Worm (Caenorhabditis elegans): Measurements from ENCODE around the gene T10B5.3.

- TF ChIP-seq cey-2 (tag; optimal IDR thresholded peaks at IDR 0.05; ENCODE audit: borderline replicate concordance, insufficient read depth), result no peak
- no peak for TF ChIP-seq zfp-2 (tag; optimal IDR thresholded peaks at IDR 0.05)
- TF ChIP-seq egl-43 (GFP tag; IDR thresholded peaks at IDR 0.05), result no peak
- TF ChIP-seq T26A8.4 (GFP tag; IDR thresholded peaks at IDR 0.05), result no peak
- TF ChIP-seq ctbp-1 (GFP tag; IDR thresholded peaks at IDR 0.05), result no peak
- no peak for TF ChIP-seq Y5F2A.4 (GFP tag; optimal IDR thresholded peaks at IDR 0.05)
- TF ChIP-seq nhr-102 (tag; optimal IDR thresholded peaks at IDR 0.05), result no peak
- TF ChIP-seq lin-13 (GFP tag; optimal IDR thresholded peaks at IDR 0.05), result no peak
- TF ChIP-seq fos-1 (tag; optimal IDR thresholded peaks at IDR 0.05), result no peak
These were observed 23.6 kb downstream of the T10B5.3 start, which contains the start of gene T10B5.7 for ce11 chrV:1845977-1846376.
